Worm (Caenorhabditis elegans): Measurements from ENCODE around the gene chmp-7.

The chmp-7 gene

DNA sequence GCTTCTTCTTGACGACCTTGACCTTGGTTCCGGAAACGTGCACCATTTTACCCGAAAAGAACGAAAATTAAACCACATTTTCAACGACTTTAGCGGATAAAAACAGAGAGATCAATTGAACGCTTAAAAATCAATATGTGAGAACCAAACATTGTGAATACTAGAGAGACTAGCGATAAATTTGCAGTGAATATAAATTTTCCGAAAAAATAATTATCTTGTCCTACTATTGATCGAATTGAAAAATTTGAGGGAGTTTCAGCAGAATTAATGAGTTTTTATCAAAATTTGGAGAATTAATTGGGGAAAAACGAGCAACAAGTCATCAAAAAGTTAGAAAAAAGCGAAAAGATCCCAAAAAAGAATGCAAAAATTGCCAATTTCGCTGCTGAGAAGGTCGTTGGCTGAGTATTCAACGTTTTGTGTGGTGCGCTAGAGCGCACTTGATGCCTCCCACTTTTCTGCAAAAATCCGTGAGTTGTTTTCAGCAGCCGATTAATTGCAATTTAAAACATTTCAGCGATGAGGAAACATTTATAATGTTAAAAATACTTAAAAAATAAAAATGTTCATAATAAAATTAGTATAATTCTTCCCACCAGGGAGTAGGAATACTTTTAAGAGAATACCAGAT, 2.4 kb downstream of the chmp-7 start, which contains the start of gene rpl-32 (continued):
- TF ChIP-seq daf-16 (GFP tag; optimal IDR thresholded peaks at IDR 0.05) (no peak), daf-16 (tag; optimal IDR thresholded peaks at IDR 0.05) (peak; percentile 17), ceh-82 (tag; optimal IDR thresholded peaks at IDR 0.05) (no peak), lin-1 (GFP tag; IDR thresholded peaks at IDR 0.05) (no peak), dmd-6 (GFP tag; IDR thresholded peaks at IDR 0.05) (peak; percentile 50)

ce11 chrII:9059010-9059409, 4.2 kb downstream of the chmp-7 start:
- no peak for TF ChIP-seq lin-15B (tag; optimal IDR thresholded peaks at IDR 0.05)
- no peak for TF ChIP-seq lin-39 (tag; optimal IDR thresholded peaks at IDR 0.05)

ce11 chrII:9060332-9060840, 5.6 kb downstream of the chmp-7 start:
- peak; percentile 98 for TF ChIP-seq hlh-11 (tag; optimal IDR thresholded peaks at IDR 0.05)
- peak; percentile 23 for TF ChIP-seq nhr-10 (tag; optimal IDR thresholded peaks at IDR 0.05)
- TF ChIP-seq daf-8 (GFP tag; IDR thresholded peaks at IDR 0.05) = no peak
- no peak for TF ChIP-seq Y5F2A.4 (GFP tag; optimal IDR thresholded peaks at IDR 0.05)
- no peak for TF ChIP-seq fos-1 (tag; optimal IDR thresholded peaks at IDR 0.05)
- TF ChIP-seq lim-7 (GFP tag; IDR thresholded peaks at IDR 0.05) = 0 out of 2 replicates have a peak, but pooled peaks have one; percentile 44
- no peak for TF ChIP-seq F10B5.3 (tag; optimal IDR thresholded peaks at IDR 0.05)
- TF ChIP-seq skn-1 (tag; optimal IDR thresholded peaks at IDR 0.05) = no peak
- TF ChIP-seq ceh-62 (tag; optimal IDR thresholded peaks at IDR 0.05) = no peak
- TF ChIP-seq pha-4 (GFP tag; IDR thresholded peaks at IDR 0.05) = peak; percentile 67; the same call in 1 of the 2 replicates
- no peak for TF ChIP-seq pha-4 (tag; optimal IDR thresholded peaks at IDR 0.05)
- 0 out of 2 replicates have a peak, but pooled peaks have one; percentile 58 for TF ChIP-seq php-3 (GFP tag; IDR thresholded peaks at IDR 0.05)
- TF ChIP-seq mdl-1 (tag; optimal IDR thresholded peaks at IDR 0.05) = peak; percentile 68 to 95
- peak; percentile 95 for TF ChIP-seq hmg-1.1 (GFP tag; IDR thresholded peaks at IDR 0.05)
- TF ChIP-seq mxl-2 (GFP tag; conservative IDR thresholded peaks at IDR 0.05) = no peak
- TF ChIP-seq unc-62 (GFP tag; optimal IDR thresholded peaks at IDR 0.05 in 1 of 2) = peak in 1 of 2 experiments; percentile 99
- no peak for TF ChIP-seq unc-62 (tag; optimal IDR thresholded peaks at IDR 0.05)
- TF ChIP-seq Y48G9A.11 (GFP tag; IDR thresholded peaks at IDR 0.05) = no peak
- no peak for TF ChIP-seq ces-1 (GFP tag; optimal IDR thresholded peaks at IDR 0.05)
- TF ChIP-seq egl-43 (GFP tag; IDR thresholded peaks at IDR 0.05) = peak; percentile 85
- TF ChIP-seq lsy-2 (tag; optimal IDR thresholded peaks at IDR 0.05) = peak; percentile 79 to 90
- TF ChIP-seq zip-2 (tag; optimal IDR thresholded peaks at IDR 0.05) = no peak
- peak; percentile 67 for TF ChIP-seq dpl-1 (GFP tag; optimal IDR thresholded peaks at IDR 0.05)
- no peak for TF ChIP-seq F49E8.2 (tag; optimal IDR thresholded peaks at IDR 0.05; ENCODE audit: borderline replicate concordance)
- peak; percentile 37 for TF ChIP-seq spr-3 (GFP tag; optimal IDR thresholded peaks at IDR 0.05)
- TF ChIP-seq lin-29 (GFP tag; IDR thresholded peaks at IDR 0.05) = no peak
- TF ChIP-seq F44E2.7 (GFP tag; IDR thresholded peaks at IDR 0.05) = no peak
- TF ChIP-seq ama-1 (optimal IDR thresholded peaks at IDR 0.05) = no peak
- TF ChIP-seq madf-5 (GFP tag; IDR thresholded peaks at IDR 0.05) = no peak
- TF ChIP-seq mes-2 (tag; optimal IDR thresholded peaks at IDR 0.05; ENCODE audit: poor library complexity, severe bottlenecking) = peak; percentile 83
- no peak for TF ChIP-seq cey-2 (tag; optimal IDR thresholded peaks at IDR 0.05; ENCODE audit: borderline replicate concordance, insufficient read depth)
- no peak for TF ChIP-seq D1046.2 (GFP tag; IDR thresholded peaks at IDR 0.05)
- peak; percentile 93 for TF ChIP-seq lin-13 (GFP tag; optimal IDR thresholded peaks at IDR 0.05)
- peak; percentile 95 for TF ChIP-seq nhr-6 (tag; optimal IDR thresholded peaks at IDR 0.05)
- 0 out of 2 replicates have a peak, but pooled peaks have one; percentile 72 for TF ChIP-seq nhr-42 (GFP tag; IDR thresholded peaks at IDR 0.05)
- peak; percentile 32 for TF ChIP-seq pqm-1 (tag; optimal IDR thresholded peaks at IDR 0.05)
- TF ChIP-seq ctbp-1 (GFP tag; IDR thresholded peaks at IDR 0.05) = peak; percentile 83
- no peak for TF ChIP-seq nhr-237 (tag; optimal IDR thresholded peaks at IDR 0.05)
- no peak for TF ChIP-seq nhr-76 (tag; optimal IDR thresholded peaks at IDR 0.05)
- TF ChIP-seq Y75B8A.6 (GFP tag; IDR thresholded peaks at IDR 0.05) = no peak
- TF ChIP-seq lir-3 (tag; optimal IDR thresholded peaks at IDR 0.05) = peak; percentile 9

Data from whole organism, L4 larva.